Fruit fly (Drosophila melanogaster) whole organism, larva: ENCODE measurements around the gene mTerf5.

Experiments
- noc ChIP-seq: fragments of 200-800 bp; sonication (Bioruptor generic); optimal IDR thresholded peaks from 3 replicates; lab custom pipeline; 2019; ENCODE audit warnings: missing biosample characterization, mild to moderate bottlenecking, missing genetic modification characterization, moderate library complexity

The mTerf5 gene

DNA sequence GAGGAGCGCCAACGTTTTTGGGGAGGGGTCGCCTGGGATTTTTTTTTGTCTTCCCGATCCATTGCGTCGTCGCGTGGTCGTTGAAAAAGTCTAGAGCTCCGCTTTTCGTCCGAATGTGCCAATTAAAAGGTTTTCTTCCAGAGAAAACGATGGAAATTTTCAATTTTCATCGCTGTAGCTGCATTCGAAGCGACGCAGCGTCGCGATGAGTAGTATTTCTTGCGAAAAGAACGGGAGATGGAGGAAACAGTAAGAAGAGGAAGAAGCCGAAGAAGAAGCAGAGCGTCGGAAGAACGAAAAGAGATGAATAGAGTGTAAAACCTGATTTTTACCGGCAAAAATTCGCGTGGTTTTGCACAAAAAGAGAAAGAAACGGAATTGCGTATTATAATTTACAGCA is 19.5 kb upstream of the mTerf5 start:
- no peak for TF ChIP-seq noc (tag; lab: Kevin White, UChicago)

DNA sequence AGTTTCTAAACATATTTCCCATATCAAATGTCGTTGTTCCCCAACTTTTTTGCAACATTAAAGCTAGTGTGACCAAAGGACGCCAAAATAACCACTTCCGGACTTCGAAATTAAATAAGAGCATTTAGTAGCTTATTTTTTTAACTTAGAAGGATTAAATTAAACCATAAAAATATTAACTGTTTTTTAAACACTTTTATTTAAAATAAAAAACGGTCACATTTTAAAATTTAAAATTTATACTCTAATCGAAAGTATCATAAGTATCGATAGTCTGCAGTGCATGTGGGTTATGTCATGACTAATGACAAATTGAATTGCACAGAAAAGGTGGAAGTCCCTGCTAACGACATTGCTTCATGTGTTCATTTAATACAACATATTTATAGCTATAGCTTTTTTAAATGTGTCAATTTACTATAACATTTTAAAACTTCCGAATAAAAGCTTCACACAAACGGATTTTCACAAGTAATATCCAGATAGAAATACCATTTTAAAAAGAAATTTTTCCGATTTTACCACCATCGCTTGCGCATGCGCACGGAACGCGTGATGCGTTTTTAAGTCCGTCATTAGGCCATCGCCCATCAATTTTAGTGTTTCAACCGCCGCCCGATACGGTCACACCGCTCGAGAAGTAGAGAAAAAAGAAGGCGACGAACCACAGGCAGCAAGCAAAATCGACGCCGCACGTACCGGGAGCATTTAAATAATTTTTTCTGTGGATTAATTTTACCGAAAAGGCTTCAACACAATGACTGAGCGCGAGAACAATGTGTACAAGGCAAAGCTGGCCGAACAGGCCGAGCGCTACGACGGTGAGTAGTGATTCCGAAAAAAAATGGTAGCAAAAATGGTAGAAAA is 18.8 kb upstream of the mTerf5 start, which contains the start of the genes CG7156 and 14-3-3epsilon:
CG7156 (minus strand) TSS at position 71 of the 867 bp plus-strand sequence.
14-3-3epsilon (plus strand) TSS at position 443 of the 867 bp plus-strand sequence.
- TF ChIP-seq noc (tag; lab: Kevin White, UChicago) = peak; percentile 34

DNA sequence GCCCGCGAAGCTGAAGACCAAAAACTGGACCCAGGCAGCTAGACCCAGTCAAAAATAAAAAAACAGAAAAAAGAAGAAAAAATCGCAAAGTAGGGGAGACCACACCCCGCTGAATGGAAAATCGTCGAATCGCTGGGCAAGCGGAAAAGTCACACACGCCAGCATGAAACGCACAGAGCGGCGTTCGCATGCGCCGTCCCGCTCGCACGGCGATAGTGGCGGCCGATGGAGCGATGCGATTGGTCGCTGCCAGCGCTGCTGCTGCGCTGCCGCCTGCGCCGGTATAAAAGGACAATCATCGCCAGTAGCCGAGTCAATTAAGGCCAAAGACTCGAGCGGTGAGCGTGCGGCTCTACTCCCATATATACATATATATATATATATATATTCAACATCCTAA is 12.4 kb upstream of the mTerf5 start, which contains the start of gene repo:
repo (plus strand) TSS at position 314 of the 400 bp plus-strand sequence.
- no peak for TF ChIP-seq noc (tag; lab: Kevin White, UChicago)

DNA sequence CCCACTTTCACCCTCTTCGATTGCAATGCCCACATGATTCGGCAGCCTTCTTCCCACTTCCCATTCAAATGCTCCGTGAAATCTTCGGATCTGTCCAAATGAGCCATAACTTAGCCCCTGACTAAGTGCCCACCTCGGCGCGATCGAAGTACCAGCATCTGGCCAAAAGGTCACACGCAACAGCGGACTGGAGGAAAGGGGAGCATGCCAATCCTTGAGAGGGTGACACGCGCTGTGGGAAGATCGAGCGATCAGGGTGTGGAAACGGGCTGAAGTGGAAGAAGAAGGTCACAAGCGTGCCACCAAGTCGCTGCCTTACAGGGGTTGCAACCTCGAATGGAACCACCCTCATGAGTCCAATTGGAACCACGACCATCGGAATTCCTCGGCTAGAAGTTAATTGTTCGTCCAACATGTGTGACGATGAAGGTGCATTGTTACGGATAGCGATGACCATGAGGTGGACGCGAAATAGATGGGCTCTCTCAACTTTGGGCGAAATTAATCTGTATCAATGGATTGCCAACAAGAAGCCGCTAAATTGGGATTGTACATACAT is 11.3 kb upstream of the mTerf5 start:
- no peak for TF ChIP-seq noc (tag; lab: Kevin White, UChicago)

DNA sequence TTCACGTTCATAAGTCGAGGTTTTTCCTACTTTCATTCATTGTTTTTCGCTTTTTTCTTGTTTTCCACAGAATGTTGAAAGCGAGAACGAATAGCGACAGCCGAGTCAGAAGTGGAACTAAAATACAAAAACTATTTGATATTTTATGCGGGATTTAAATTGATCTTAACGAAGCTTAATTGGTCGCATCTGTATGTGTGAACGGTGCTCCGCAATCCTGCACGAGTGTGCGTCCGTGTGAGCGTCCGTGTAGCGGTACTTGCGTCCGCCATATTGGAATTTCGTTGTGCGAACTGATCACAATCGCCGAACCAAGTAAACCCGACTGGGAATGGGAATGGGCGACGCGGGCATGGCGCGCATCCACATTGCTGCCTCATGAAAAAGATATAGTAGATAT is 8.7 kb upstream of the mTerf5 start:
- no peak for TF ChIP-seq noc (tag; lab: Kevin White, UChicago)

DNA sequence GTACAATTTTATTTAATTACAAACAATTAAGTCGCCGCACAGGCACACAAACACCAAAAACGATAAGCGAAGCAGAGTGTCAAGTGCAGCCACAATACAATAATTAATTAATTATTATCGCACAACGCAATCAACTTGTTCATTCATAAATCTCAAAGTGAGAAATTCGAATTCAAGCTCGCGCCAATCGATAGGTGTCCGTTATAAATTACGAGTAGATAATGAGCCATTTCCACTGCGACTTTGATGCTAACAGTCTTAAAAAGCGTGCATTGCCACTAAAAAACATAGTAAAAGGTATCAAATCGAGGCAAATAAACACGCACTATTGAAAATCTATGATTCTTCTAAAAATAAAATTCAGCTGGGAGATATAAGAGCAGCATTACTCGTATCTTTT is 6.7 kb upstream of the mTerf5 start:
- TF ChIP-seq noc (tag; lab: Kevin White, UChicago) = no peak

DNA sequence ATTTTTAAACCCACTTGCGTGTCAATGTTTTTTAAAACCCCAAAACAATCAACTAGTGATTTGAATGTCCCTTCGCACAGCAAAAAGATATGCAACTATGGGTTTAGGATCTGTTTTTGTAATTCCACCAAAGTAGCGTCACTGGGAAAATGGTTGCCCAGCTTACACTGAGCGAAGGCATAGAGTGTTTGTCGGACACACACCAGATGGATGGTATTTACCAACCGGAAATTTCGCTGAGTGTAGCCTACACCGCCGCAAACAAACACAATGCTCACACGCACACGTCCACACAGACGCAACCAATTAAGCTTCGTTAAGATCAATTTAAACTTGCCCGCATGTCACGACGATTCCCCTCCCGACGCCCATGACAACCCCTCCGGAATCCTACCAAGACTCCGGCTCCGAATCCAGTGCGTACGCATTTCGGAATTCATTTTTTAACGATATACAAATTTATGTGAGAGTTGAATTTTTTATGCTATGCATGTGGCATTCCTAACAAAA is 5.3 kb upstream of the mTerf5 start:
- no peak for TF ChIP-seq noc (tag; lab: Kevin White, UChicago)

DNA sequence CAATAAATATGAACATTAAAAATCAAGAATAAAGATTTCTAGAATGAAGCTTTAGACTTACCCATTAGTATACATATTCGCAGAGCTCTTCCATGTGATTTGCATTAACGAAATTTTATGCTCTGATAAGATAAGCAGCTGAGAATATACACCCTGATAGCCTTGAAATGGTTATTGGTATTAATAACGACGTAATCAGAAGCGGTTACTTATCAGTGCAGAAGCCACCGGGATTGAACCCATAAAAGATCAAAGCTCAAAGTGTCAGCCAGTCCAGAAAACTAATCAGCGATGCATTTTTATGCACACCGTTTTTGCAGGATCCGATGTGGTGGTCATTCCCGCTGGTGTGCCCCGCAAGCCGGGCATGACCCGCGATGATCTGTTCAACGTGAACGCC is 3.9 kb upstream of the mTerf5 start:
- no peak for TF ChIP-seq noc (tag; lab: Kevin White, UChicago)

DNA sequence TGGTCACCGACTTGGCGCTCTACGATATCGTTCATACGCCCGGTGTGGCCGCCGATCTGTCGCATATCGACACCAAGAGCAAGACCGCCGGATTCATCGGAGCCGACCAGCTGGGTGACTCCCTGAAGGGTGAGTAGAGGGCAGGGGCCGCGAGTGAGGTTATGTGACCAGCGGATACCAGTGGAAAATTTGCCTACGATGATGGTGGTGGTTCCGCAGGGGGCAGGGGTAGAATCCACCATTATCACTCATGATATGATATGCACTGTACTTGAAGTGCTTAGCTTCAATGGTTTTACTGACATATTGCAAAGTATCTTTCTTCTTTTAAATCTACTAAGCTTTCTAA is 3.3 kb upstream of the mTerf5 start:
- no peak for TF ChIP-seq noc (tag; lab: Kevin White, UChicago)

DNA sequence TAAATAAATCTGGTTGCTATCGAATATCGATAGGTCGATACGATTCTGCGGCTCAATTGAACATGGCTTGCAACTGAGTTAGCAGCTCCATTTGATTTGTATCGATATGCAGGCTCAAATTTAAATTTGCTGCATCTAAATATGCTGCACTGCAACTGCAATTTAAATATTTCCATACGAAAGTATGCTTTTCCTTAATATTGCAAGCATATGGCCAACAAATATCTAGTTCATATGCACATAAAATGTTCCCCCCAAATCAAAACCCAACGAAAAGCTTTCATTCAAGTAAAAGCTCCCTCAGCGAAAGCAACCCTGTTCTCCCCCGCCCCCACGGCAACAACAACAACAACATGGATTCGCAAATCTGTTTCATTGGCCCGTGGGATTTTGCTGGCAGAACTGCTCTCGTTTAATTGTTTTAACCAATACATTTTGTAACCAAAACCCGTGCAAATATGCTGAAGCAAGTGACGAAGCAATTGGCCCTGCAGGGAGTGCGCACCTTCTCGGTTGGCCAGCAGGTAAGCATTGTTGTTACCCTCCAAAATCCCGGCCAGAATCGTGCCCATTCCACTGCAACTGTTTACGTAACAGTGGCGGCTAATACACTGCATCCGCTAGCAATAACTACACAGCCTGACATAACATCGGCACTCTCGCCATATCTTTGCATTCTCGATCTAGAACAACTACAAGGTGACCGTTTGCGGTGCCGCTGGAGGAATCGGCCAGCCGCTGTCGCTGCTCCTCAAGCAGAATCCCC is 2.7 kb upstream of the mTerf5 start, which contains the start of the genes CG7168 and Mdh2:
CG7168 (minus strand) TSS at position 40 of the 766 bp plus-strand sequence.
Mdh2 (plus strand) TSS at position 354 of the 766 bp plus-strand sequence.
- no peak for TF ChIP-seq noc (tag; lab: Kevin White, UChicago)

DNA sequence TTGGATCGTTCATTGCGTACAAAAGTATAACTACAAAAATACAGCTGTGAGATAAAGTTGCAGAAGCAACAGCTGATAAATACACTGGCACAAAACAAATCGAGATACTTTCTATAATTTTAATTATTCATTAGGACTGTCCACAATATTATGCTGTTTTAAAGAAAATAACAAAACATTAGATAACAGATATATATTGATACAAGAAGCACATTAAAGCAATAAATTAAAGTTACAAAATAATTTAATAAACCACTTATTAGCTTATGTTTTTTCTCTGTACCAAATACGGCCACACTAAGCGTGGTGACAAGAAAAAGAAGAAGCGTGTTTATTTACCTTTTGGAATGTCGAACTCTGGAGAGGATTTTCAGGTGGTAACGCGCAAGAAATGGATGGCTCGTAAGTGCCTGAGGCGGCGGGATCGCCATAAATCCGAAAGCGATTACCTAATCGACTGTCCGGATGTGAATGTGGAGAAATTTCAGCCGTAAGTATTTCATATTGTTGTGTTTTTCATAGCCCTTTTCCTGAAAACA is 3.2 kb downstream of the mTerf5 start, which contains the start of the genes CG7988 and CG7183:
CG7988 (plus strand) TSS at position 316 of the 539 bp plus-strand sequence.
CG7183 (minus strand) TSS at position 489 of the 539 bp plus-strand sequence.
- TF ChIP-seq noc (tag; lab: Kevin White, UChicago) = peak; percentile 92

DNA sequence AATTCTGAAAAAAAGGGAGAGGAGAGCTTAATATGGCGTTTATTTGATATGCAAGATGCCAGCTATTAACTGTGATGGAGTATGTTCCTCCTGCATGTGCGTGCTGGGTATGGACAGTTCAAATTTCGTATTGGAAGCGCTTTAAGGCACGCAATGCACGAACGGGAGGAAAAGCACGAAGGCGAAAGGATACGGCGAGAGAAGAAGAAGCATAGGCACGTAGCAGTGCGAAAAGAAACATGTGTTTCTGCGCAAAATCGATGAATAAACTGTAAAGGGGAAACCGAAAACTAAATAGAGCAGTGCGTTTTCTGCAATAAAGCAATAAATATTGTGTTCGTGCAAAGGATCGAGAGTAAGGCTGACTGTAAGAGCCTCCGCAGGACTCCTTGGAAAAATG is 7.6 kb downstream of the mTerf5 start, which contains the start of gene CG14314:
CG14314 (plus strand) TSS at position 243 of the 400 bp plus-strand sequence.
- no peak for TF ChIP-seq noc (tag; lab: Kevin White, UChicago)

DNA sequence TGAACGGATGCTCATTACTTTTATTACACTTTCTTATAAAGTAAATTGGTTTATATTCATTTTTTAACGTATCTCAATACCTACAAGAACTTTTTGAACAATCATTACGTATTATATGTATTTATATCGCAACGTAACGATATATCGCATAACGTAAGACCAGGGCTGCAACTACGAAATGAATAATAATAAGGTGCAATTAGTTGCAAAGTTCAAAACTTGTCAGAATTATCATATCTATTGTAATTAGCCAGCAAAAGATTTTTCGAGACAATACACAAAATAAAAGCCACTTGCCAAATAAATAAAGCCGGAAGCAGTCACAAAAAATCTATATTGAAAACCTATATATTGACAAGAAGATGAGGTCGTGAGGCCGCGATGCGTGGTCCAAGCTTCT is 8.2 kb downstream of the mTerf5 start:
- no peak for TF ChIP-seq noc (tag; lab: Kevin White, UChicago)

DNA sequence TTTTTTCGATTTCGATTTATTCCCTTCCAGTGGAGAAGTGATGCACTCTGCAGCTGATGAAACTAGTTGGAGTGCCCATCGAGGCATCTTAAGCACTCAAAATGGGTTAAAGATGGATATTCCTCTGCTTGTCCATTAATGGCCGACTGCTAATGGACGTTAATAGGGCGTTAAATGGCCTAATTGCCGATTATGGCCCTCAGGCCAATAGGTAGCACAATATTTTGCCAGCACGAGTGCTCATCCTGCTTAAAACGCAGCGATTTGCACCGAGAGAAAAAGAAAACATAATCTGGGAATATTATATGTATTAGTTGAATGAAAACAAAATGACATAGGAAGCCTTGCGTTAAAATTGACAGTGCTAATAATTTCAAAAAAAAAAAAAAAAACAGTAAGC is 15.0 kb downstream of the mTerf5 start, which contains the start of gene CG44158:
CG44158 (plus strand) TSS at position 301 of the 400 bp plus-strand sequence.
- no peak for TF ChIP-seq noc (tag; lab: Kevin White, UChicago)

DNA sequence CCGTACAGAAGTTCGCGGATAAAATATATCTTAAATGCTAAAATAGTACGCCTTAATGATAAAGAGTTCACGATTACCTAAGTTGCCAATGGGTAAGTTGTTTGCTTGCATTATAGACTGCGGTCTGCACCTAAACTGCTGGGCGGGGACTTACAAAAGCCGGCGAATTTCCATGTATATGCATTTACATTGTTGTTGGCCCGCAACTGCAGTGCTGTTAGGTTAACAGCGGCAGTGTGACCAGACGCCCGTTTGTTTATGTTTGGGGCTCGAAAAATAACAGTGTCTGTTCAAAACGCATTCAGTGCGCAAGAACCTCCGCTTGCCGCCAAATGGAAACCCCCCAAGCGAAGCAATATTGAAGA is 23.6 kb downstream of the mTerf5 start:
- no peak for TF ChIP-seq noc (tag; lab: Kevin White, UChicago)
